Worm (Caenorhabditis elegans) whole organism, L1 larva: ENCODE measurements around the gene him-14.
A peak's percentile ranks its signal among the peaks of the same experiment; 100 is the strongest.

Experiments used
- C16A3.4 ChIP-seq: fragments of 150-350 bp; optimal IDR thresholded peaks from 2 replicates; lab custom pipeline; 2014; ENCODE audit warnings: missing biosample characterization, missing genetic modification characterization
- C34B4.2 ChIP-seq: sonication (generic microtip); optimal IDR thresholded peaks from 2 replicates; lab custom pipeline; 2017; ENCODE audit warnings: mild to moderate bottlenecking, missing genetic modification characterization, missing compliant biosample characterization
- alr-1 ChIP-seq: fragments of 200-800 bp; sonication (Bioruptor generic); optimal IDR thresholded peaks from 2 replicates; lab custom pipeline; 2018; ENCODE audit warnings: borderline replicate concordance, mild to moderate bottlenecking, missing genetic modification characterization, missing compliant biosample characterization
- ceh-88 ChIP-seq: fragments of 200-800 bp; sonication (Bioruptor generic); IDR thresholded peaks from 2 replicates; pipeline ENCODE4 v1.3.6; 2022; ENCODE audit warnings: missing genetic modification characterization, missing compliant biosample characterization
- dpl-1 ChIP-seq, 3 experiments: fragments of 150-350 bp in 2 of 3; sonication (generic microtip) in 1 of 3; optimal IDR thresholded peaks; 2 replicates each; lab custom pipeline; 2014 to 2017; ENCODE audit warnings: missing biosample characterization in 3 of 3, missing genetic modification characterization in 3 of 3, missing genetic modification reagents in 3 of 3
- efl-1 ChIP-seq, 4 experiments: fragments of 150-350 bp; optimal IDR thresholded peaks in 3 of 4; peaks in 1 of 4; 1 replicate in 1 of 4; 2 replicates in 3 of 4; lab custom pipeline; 2014; ENCODE audit warnings: missing biosample characterization in 2 of 4, missing genetic modification characterization in 2 of 4, missing genetic modification reagents in 2 of 4
- elt-3 ChIP-seq, 6 experiments: fragments of 150-350 bp in 1 of 6; sonication (generic microtip); optimal IDR thresholded peaks; 2 replicates each; lab custom pipeline; 2017 to 2018; ENCODE audit warnings: missing biosample characterization in 6 of 6, missing genetic modification characterization in 6 of 6, inconsistent platforms in 1 of 6
- grh-1 ChIP-seq: fragments of 200-800 bp; sonication (Bioruptor generic); IDR thresholded peaks from 2 replicates; pipeline ENCODE4 v1.3.6; 2022; ENCODE audit warnings: missing genetic modification reagents, missing genetic modification characterization, missing compliant biosample characterization
- hlh-17 ChIP-seq: fragments of 200-800 bp; sonication (Bioruptor generic); optimal IDR thresholded peaks from 2 replicates; lab custom pipeline; 2018; ENCODE audit warnings: missing genetic modification characterization, mild to moderate bottlenecking, missing compliant biosample characterization, moderate library complexity, borderline replicate concordance
- hlh-4 ChIP-seq: sonication (generic microtip); optimal IDR thresholded peaks from 2 replicates; lab custom pipeline; 2016; ENCODE audit warnings: mild to moderate bottlenecking, missing genetic modification characterization, missing compliant biosample characterization
- irx-1 ChIP-seq: sonication (generic microtip); optimal IDR thresholded peaks from 2 replicates; lab custom pipeline; 2016; ENCODE audit warnings: missing genetic modification characterization, missing compliant biosample characterization
- isw-1 ChIP-seq: fragments of 200-800 bp; sonication (Bioruptor generic); IDR thresholded peaks from 2 replicates; pipeline ENCODE4 v1.3.6; 2022; ENCODE audit warnings: missing genetic modification characterization, missing compliant biosample characterization
- jun-1 ChIP-seq: fragments of 150-350 bp; optimal IDR thresholded peaks from 2 replicates; lab custom pipeline; 2014; ENCODE audit warnings: missing biosample characterization, missing genetic modification reagents, missing genetic modification characterization
- lin-13 ChIP-seq: fragments of 150-350 bp; optimal IDR thresholded peaks from 2 replicates; lab custom pipeline; 2014; ENCODE audit warnings: missing biosample characterization, missing genetic modification reagents, missing genetic modification characterization
- lin-14 ChIP-seq: fragments of 200-800 bp; sonication (Bioruptor generic); optimal IDR thresholded peaks from 2 replicates; lab custom pipeline; 2018; ENCODE audit warnings: mild to moderate bottlenecking, missing genetic modification characterization, moderate library complexity, missing compliant biosample characterization
- lin-15B ChIP-seq: fragments of 150-350 bp; sonication (generic microtip); optimal IDR thresholded peaks from 3 replicates; lab custom pipeline; 2014; ENCODE audit warnings: missing biosample characterization, missing genetic modification characterization
- lin-35 ChIP-seq, 2 experiments: fragments of 150-350 bp; optimal IDR thresholded peaks; 2 replicates each; lab custom pipeline; 2014; ENCODE audit warnings: missing biosample characterization in 2 of 2, missing genetic modification characterization in 2 of 2, missing genetic modification reagents in 2 of 2
- lin-39 ChIP-seq: fragments of 150-350 bp; optimal IDR thresholded peaks from 2 replicates; lab custom pipeline; 2014; ENCODE audit warnings: missing biosample characterization, missing genetic modification reagents, missing genetic modification characterization
- mab-9 ChIP-seq: fragments of 200-800 bp; sonication (Bioruptor generic); IDR thresholded peaks from 2 replicates; pipeline ENCODE4 v1.3.6; 2022; ENCODE audit warnings: missing genetic modification reagents, missing genetic modification characterization, missing compliant biosample characterization
- mef-2 ChIP-seq: fragments of 150-350 bp; optimal IDR thresholded peaks from 2 replicates; lab custom pipeline; 2014; ENCODE audit warnings: missing biosample characterization, missing genetic modification characterization
- nhr-19 ChIP-seq: fragments of 200-800 bp; sonication (Bioruptor generic); conservative IDR thresholded peaks from 2 replicates; pipeline ENCODE4 v1.3.6; 2022; ENCODE audit warnings: missing genetic modification characterization, missing compliant biosample characterization
- nhr-47 ChIP-seq: sonication (generic microtip); optimal IDR thresholded peaks from 2 replicates; lab custom pipeline; 2016; ENCODE audit warnings: mild to moderate bottlenecking, missing genetic modification characterization, moderate library complexity, missing compliant biosample characterization
- nhr-76 ChIP-seq: sonication (generic microtip); optimal IDR thresholded peaks from 2 replicates; lab custom pipeline; 2017; ENCODE audit warnings: missing biosample characterization, missing genetic modification characterization
- nhr-77 ChIP-seq: fragments of 150-350 bp; optimal IDR thresholded peaks from 2 replicates; lab custom pipeline; 2014; ENCODE audit warnings: missing biosample characterization, missing genetic modification characterization
- nhr-90 ChIP-seq: sonication (generic microtip); optimal IDR thresholded peaks from 2 replicates; lab custom pipeline; 2016; ENCODE audit warnings: mild to moderate bottlenecking, missing genetic modification characterization, missing compliant biosample characterization; ENCODE audit not compliant: poor library complexity
- pag-3 ChIP-seq: sonication (generic microtip); optimal IDR thresholded peaks from 2 replicates; lab custom pipeline; 2017; ENCODE audit warnings: missing genetic modification characterization, mild to moderate bottlenecking, missing compliant biosample characterization, antibody characterized with exemption, borderline replicate concordance; ENCODE audit not compliant: insufficient read depth
- skn-1 ChIP-seq: fragments of 150-350 bp; optimal IDR thresholded peaks from 2 replicates; lab custom pipeline; 2014; ENCODE audit warnings: missing biosample characterization, missing genetic modification characterization
- snpc-4 ChIP-seq: fragments of 150-350 bp; optimal IDR thresholded peaks from 2 replicates; lab custom pipeline; 2014; ENCODE audit warnings: missing biosample characterization, missing genetic modification characterization
- snu-23 ChIP-seq: sonication (generic microtip); optimal IDR thresholded peaks from 2 replicates; lab custom pipeline; 2016; ENCODE audit warnings: missing genetic modification characterization, missing compliant biosample characterization
- sptf-1 ChIP-seq: fragments of 150-350 bp; optimal IDR thresholded peaks from 2 replicates; lab custom pipeline; 2014; ENCODE audit warnings: missing biosample characterization, missing genetic modification characterization
- tbx-2 ChIP-seq: sonication (generic microtip); optimal IDR thresholded peaks from 2 replicates; lab custom pipeline; 2016; ENCODE audit warnings: missing genetic modification characterization, missing compliant biosample characterization
- tlp-1 ChIP-seq: fragments of 150-350 bp; optimal IDR thresholded peaks from 2 replicates; lab custom pipeline; 2014; ENCODE audit warnings: missing biosample characterization, missing genetic modification characterization
- unc-130 ChIP-seq: fragments of 150-350 bp; optimal IDR thresholded peaks from 2 replicates; lab custom pipeline; 2017; ENCODE audit warnings: missing biosample characterization, missing genetic modification characterization, inconsistent platforms
- unc-98 ChIP-seq: fragments of 200-800 bp; sonication (Bioruptor generic); IDR thresholded peaks from 2 replicates; pipeline ENCODE4 v1.3.6; 2022; ENCODE audit warnings: missing genetic modification characterization, missing compliant biosample characterization
- vab-15 ChIP-seq: sonication (generic microtip); optimal IDR thresholded peaks from 2 replicates; lab custom pipeline; 2017; ENCODE audit warnings: missing genotype, mild to moderate bottlenecking, missing genetic modification characterization, missing compliant biosample characterization
- zip-4 ChIP-seq: fragments of 200-800 bp; sonication (Bioruptor generic); optimal IDR thresholded peaks from 2 replicates; lab custom pipeline; 2018; ENCODE audit warnings: mild to moderate bottlenecking, missing genetic modification characterization, moderate library complexity, missing compliant biosample characterization
- ztf-11 ChIP-seq, 2 experiments: sonication (generic microtip); optimal IDR thresholded peaks; 2 replicates each; lab custom pipeline; 2016 to 2017; ENCODE audit warnings: missing genetic modification characterization in 2 of 2, missing biosample characterization in 1 of 2, missing compliant biosample characterization in 1 of 2
- ztf-4 ChIP-seq: fragments of 150-350 bp; optimal IDR thresholded peaks from 2 replicates; lab custom pipeline; 2014; ENCODE audit warnings: missing biosample characterization, missing genetic modification characterization

him-14 gene

DNA sequence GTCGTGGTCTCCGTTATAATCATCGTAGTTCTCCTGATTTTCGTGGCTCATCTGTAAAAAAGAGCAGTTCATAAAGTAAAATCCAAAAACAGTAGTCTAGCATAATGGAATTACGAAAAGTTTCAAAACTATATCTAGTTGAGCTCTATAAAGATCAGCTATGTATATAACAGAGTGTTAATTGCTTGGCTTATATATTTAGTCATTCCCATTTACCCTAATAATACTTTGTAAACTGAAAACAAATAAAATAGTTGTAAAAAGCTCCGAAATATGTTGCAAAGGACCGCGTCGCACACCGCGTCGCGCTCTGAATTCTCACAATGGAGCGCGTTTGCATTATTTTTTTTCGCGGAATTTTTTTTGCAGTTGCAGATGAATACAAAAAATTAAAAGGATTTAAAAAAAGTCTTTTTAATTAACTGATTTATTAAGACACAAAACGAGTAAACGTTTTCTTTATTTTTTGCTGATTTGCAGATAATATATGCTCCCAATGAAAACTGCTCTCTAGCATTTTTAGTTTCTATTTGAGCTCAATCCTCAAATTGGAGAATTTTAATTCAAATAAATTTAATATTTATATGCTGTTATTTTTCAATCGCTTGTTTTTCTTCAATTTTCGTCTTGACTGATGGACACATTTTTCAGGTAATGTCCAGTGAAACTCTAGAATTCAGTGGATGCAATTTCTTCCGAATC lies 19.6 kb downstream of the him-14 start, which contains the start of the genes tcer-1 and ZK1127.5 (continued):
- TF ChIP-seq elt-3 (tag; optimal IDR thresholded peaks at IDR 0.05; lab: Kevin White, UChicago) (peak in 1 of 6 experiments; percentile 38), lin-14 (peak; percentile 55), dpl-1 (GFP tag; optimal IDR thresholded peaks at IDR 0.05; lab: Kevin White, UChicago) (peak; percentile 54 to 82 (median 59)), skn-1 (tag; lab: Kevin White, UChicago) (peak; percentile 43), C16A3.4 (tag; lab: Kevin White, UChicago) (peak; percentile 66), irx-1 (tag; lab: Kevin White, UChicago) (no peak), tlp-1 (tag; lab: Kevin White, UChicago) (no peak), zip-4 (GFP tag; lab: Kevin White, UChicago) (no peak), C34B4.2 (tag; lab: Kevin White, UChicago) (no peak), pag-3 (tag; lab: Kevin White, UChicago) (no peak), unc-130 (tag; lab: Kevin White, UChicago) (no peak), snu-23 (GFP tag; lab: Kevin White, UChicago) (peak; percentile 63), lin-15B (peak; percentile 73), vab-15 (no peak), mab-9 (GFP tag; lab: Robert Waterston, UW) (no peak), lin-13 (GFP tag; lab: Kevin White, UChicago) (peak; percentile 2), nhr-76 (no peak), unc-98 (GFP tag; lab: Robert Waterston, UW) (no peak), mef-2 (no peak), sptf-1 (tag; lab: Kevin White, UChicago) (no peak), hlh-17 (GFP tag; lab: Kevin White, UChicago) (no peak), nhr-77 (tag; lab: Kevin White, UChicago) (no peak), isw-1 (GFP tag; lab: Robert Waterston, UW) (no peak), lin-35 (GFP tag; optimal IDR thresholded peaks at IDR 0.05; lab: Kevin White, UChicago) (peak; percentile 58 to 82), alr-1 (tag; lab: Kevin White, UChicago) (no peak), hlh-4 (no peak), tbx-2 (tag; lab: Kevin White, UChicago) (peak; percentile 40), lin-39 (tag; lab: Kevin White, UChicago) (no peak), ztf-4 (tag; lab: Kevin White, UChicago) (no peak), nhr-90 (tag; lab: Kevin White, UChicago) (peak; percentile 23), ztf-11 (tag; optimal IDR thresholded peaks at IDR 0.05; lab: Kevin White, UChicago) (no peak)
- TF ChIP-seq, all 84 proteins: peak for 28

DNA sequence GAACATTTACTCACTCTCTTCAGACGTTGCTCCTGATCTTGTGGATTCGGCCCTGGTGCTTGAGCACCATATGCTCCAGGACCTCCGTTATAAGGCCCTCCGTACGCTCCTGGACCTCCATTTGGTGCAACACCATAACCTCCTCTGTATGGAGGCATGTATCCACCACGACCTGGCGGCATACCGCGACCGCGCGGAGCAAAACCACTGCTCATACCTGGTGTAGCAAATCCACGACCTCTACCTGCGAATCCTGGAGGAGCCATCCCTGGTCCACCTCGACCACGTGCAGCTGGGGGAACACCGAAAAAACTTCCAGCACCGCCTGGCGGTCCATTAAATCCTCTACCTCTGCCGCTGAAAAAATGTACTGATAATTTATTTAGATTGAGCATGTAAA lies 20.3 kb downstream of the him-14 start:
- TF ChIP-seq efl-1 (optimal IDR thresholded peaks at IDR 0.05; lab: Kevin White, UChicago) (no peak), efl-1 (GFP tag; optimal IDR thresholded peaks at IDR 0.05 in 1 of 2; lab: Kevin White, UChicago) (peak in 1 of 2 experiments; percentile 59), ceh-88 (GFP tag; lab: Robert Waterston, UW) (no peak), dpl-1 (GFP tag; optimal IDR thresholded peaks at IDR 0.05; lab: Kevin White, UChicago) (no peak), jun-1 (tag; lab: Kevin White, UChicago) (no peak), unc-98 (GFP tag; lab: Robert Waterston, UW) (no peak), snpc-4 (tag; lab: Kevin White, UChicago) (no peak), lin-14 (no peak)

DNA sequence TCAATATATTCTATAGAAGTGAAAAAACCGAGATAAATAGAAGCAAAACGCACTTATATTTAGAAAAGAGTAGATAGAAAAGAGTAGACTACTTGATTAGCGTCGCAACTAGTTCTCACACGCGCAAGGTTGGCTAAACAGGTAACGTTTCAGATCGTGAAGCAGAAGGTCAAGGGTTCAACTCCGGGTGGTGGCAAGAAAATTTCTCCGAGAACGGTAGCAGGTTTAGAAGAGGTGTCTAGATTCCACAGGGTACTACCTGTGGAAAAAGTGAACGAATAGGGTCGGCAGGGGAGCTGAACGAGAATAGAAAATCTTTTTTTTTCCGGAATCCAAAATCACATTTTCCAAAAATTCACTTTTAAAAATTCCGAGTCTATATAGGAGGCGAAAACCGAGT lies 27.7 kb downstream of the him-14 start:
- peak; percentile 32 for TF ChIP-seq nhr-90 (tag; lab: Kevin White, UChicago)
- peak; percentile 57 for TF ChIP-seq nhr-19
- TF ChIP-seq nhr-47 (tag; lab: Kevin White, UChicago): peak; percentile 29
- TF ChIP-seq grh-1 (GFP tag; lab: Robert Waterston, UW): 0 out of 2 replicates have a peak, but pooled peaks have one; percentile 9
